Worm (Caenorhabditis elegans) whole organism, late embryonic: ENCODE data around the gene srj-5.

Experiments
- che-1 ChIP-seq: sonication (generic microtip); optimal IDR thresholded peaks from 2 replicates; lab custom pipeline; 2016; ENCODE audit warnings: mild to moderate bottlenecking, missing genetic modification characterization, missing compliant biosample characterization
- nhr-232 ChIP-seq: sonication (generic microtip); optimal IDR thresholded peaks from 2 replicates; lab custom pipeline; 2016; ENCODE audit warnings: missing genetic modification characterization, missing compliant biosample characterization
- zip-5 ChIP-seq: sonication (generic microtip); optimal IDR thresholded peaks from 2 replicates; lab custom pipeline; 2016; ENCODE audit warnings: missing genetic modification characterization, missing compliant biosample characterization

ce11 chrV:610217-610616 lies 42.6 kb downstream of the srj-5 start, which contains the start of gene nhr-90:
- TF ChIP-seq nhr-232 (tag; lab: Kevin White, UChicago) (no peak), zip-5 (no peak), che-1 (tag; lab: Kevin White, UChicago) (no peak)
